Worm (Caenorhabditis elegans) whole organism, L1 larva: ENCODE results near the gene AC8.3.
"Not testable (repeated sequence)": the region's sequence is repeated elsewhere in the genome, so short reads cannot be mapped to it uniquely, and the experiment has no call there.

Source experiments
- C04F5.9 ChIP-seq: sonication (generic microtip); optimal IDR thresholded peaks from 2 replicates; lab custom pipeline; 2016; ENCODE audit warnings: missing genetic modification characterization, missing compliant biosample characterization
- F16B12.6 ChIP-seq: fragments of 150-350 bp; optimal IDR thresholded peaks from 2 replicates; lab custom pipeline; 2014; ENCODE audit warnings: missing biosample characterization, missing genetic modification characterization
- ets-5 ChIP-seq: fragments of 200-800 bp; sonication (Bioruptor generic); IDR thresholded peaks from 2 replicates; pipeline ENCODE4 v1.3.6; 2022; ENCODE audit warnings: missing genetic modification characterization, missing compliant biosample characterization
- fkh-4 ChIP-seq: sonication (generic microtip); optimal IDR thresholded peaks from 2 replicates; lab custom pipeline; 2016; ENCODE audit warnings: missing compliant biosample characterization, missing genetic modification characterization, borderline replicate concordance
- hlh-17 ChIP-seq: fragments of 200-800 bp; sonication (Bioruptor generic); optimal IDR thresholded peaks from 2 replicates; lab custom pipeline; 2018; ENCODE audit warnings: missing genetic modification characterization, mild to moderate bottlenecking, missing compliant biosample characterization, moderate library complexity, borderline replicate concordance
- jun-1 ChIP-seq: fragments of 150-350 bp; optimal IDR thresholded peaks from 2 replicates; lab custom pipeline; 2014; ENCODE audit warnings: missing biosample characterization, missing genetic modification reagents, missing genetic modification characterization
- skn-1 ChIP-seq: fragments of 150-350 bp; optimal IDR thresholded peaks from 2 replicates; lab custom pipeline; 2014; ENCODE audit warnings: missing biosample characterization, missing genetic modification characterization
- sptf-1 ChIP-seq: fragments of 150-350 bp; optimal IDR thresholded peaks from 2 replicates; lab custom pipeline; 2014; ENCODE audit warnings: missing biosample characterization, missing genetic modification characterization
- sup-37 ChIP-seq: fragments of 200-800 bp; sonication (Bioruptor generic); optimal IDR thresholded peaks from 2 replicates; lab custom pipeline; 2018; ENCODE audit warnings: mild to moderate bottlenecking, missing genetic modification characterization, missing compliant biosample characterization
- tbx-2 ChIP-seq: sonication (generic microtip); optimal IDR thresholded peaks from 2 replicates; lab custom pipeline; 2016; ENCODE audit warnings: missing genetic modification characterization, missing compliant biosample characterization

The AC8.3 gene

ce11 chrX:192534-192933, 36.7 kb downstream of the AC8.3 start, which contains the start of gene T08D2.8:
TSS of gene T08D2.8 (plus strand) at chrX:192834.
- TF ChIP-seq jun-1 (no peak), hlh-17 (no peak), skn-1 (no peak), fkh-4 (tag; lab: Kevin White, UChicago) (no peak), sptf-1 (tag; lab: Kevin White, UChicago) (no peak), C04F5.9 (tag; lab: Kevin White, UChicago) (no peak), sup-37 (GFP tag; lab: Kevin White, UChicago) (no peak), ets-5 (GFP tag; lab: Robert Waterston, UW) (no peak)

ce11 chrX:182119-182741, 47.0 kb downstream of the AC8.3 start, which contains the start of the genes T08D2.6 and chkr-1:
TSS of gene T08D2.6 (minus strand) at chrX:182169.
TSS of gene chkr-1 (plus strand) at chrX:182691.
- TF ChIP-seq F16B12.6 (tag; lab: Kevin White, UChicago); tbx-2; jun-1: not testable (repeated sequence)
